Worm (Caenorhabditis elegans) whole organism, midembryonic: ENCODE data around the gene Y82E9BR.5.

ENCODE experiments used
- T22C8.4 ChIP-seq: fragments of 200-800 bp; sonication (Bioruptor generic); IDR thresholded peaks from 2 replicates; pipeline ENCODE4 v1.3.6; 2022; ENCODE audit warnings: missing genetic modification characterization, missing compliant biosample characterization
- cog-1 ChIP-seq: sonication (generic microtip); optimal IDR thresholded peaks from 2 replicates; lab custom pipeline; 2016; ENCODE audit warnings: missing genetic modification characterization, missing compliant biosample characterization
- flt-1 ChIP-seq: fragments of 200-800 bp; sonication (Bioruptor generic); IDR thresholded peaks from 2 replicates; pipeline ENCODE4 v1.3.6; 2022; ENCODE audit warnings: missing genetic modification characterization, missing compliant biosample characterization
- klf-2 ChIP-seq: fragments of 200-800 bp; sonication (Bioruptor generic); conservative IDR thresholded peaks from 2 replicates; pipeline ENCODE4 v1.3.6; 2022; ENCODE audit warnings: missing genetic modification reagents, missing genetic modification characterization, missing compliant biosample characterization
- med-1 ChIP-seq: sonication (generic microtip); optimal IDR thresholded peaks from 2 replicates; lab custom pipeline; 2017; ENCODE audit warnings: missing genetic modification characterization, mild to moderate bottlenecking, missing compliant biosample characterization, antibody characterized with exemption, missing genetic modification reagents; ENCODE audit not compliant: insufficient read depth
- ref-1 ChIP-seq: fragments of 200-800 bp; sonication (Bioruptor generic); conservative IDR thresholded peaks from 2 replicates; pipeline ENCODE4 v1.3.6; 2022; ENCODE audit warnings: missing genetic modification reagents, missing genetic modification characterization, missing compliant biosample characterization
- tab-1 ChIP-seq: fragments of 200-800 bp; sonication (Bioruptor generic); IDR thresholded peaks from 2 replicates; pipeline ENCODE4 v1.3.6; 2022; ENCODE audit warnings: missing genetic modification characterization, missing compliant biosample characterization
- ztf-23 ChIP-seq: fragments of 200-800 bp; sonication (Bioruptor generic); IDR thresholded peaks from 2 replicates; pipeline ENCODE4 v1.3.6; 2022; ENCODE audit warnings: missing genetic modification reagents, missing genetic modification characterization, missing compliant biosample characterization
- ztf-29 ChIP-seq: fragments of 200-800 bp; sonication (Bioruptor generic); IDR thresholded peaks from 2 replicates; pipeline ENCODE4 v1.3.6; 2022; ENCODE audit warnings: missing genetic modification reagents, missing genetic modification characterization, missing compliant biosample characterization

Gene Y82E9BR.5

ce11 chrIII:1409139-1409538 is 25.0 kb downstream of the Y82E9BR.5 start, which contains the start of gene Y82E9BR.22:
Gene Y82E9BR.22 (minus strand): TSS chrIII:1409239.
- TF ChIP-seq ztf-23 (GFP tag; lab: Robert Waterston, UW) (no peak), flt-1 (GFP tag; lab: Robert Waterston, UW) (no peak), T22C8.4 (GFP tag; lab: Robert Waterston, UW) (no peak), med-1 (GFP tag; lab: Kevin White, UChicago) (no peak), tab-1 (no peak), ztf-29 (GFP tag; lab: Robert Waterston, UW) (no peak), cog-1 (no peak), klf-2 (GFP tag; lab: Robert Waterston, UW) (no peak), ref-1 (GFP tag; lab: Robert Waterston, UW) (no peak)

ce11 chrIII:1413125-1413837 is 29.1 kb downstream of the Y82E9BR.5 start:
- no peak for TF ChIP-seq ref-1 (GFP tag; lab: Robert Waterston, UW)
- no peak for TF ChIP-seq med-1 (GFP tag; lab: Kevin White, UChicago)
- TF ChIP-seq flt-1 (GFP tag; lab: Robert Waterston, UW): no peak
- TF ChIP-seq tab-1: no peak
- TF ChIP-seq ztf-29 (GFP tag; lab: Robert Waterston, UW): no peak
- no peak for TF ChIP-seq cog-1
- TF ChIP-seq klf-2 (GFP tag; lab: Robert Waterston, UW): no peak
- no peak for TF ChIP-seq T22C8.4 (GFP tag; lab: Robert Waterston, UW)
- no peak for TF ChIP-seq ztf-23 (GFP tag; lab: Robert Waterston, UW)

ce11 chrIII:1413890-1414613 is 29.9 kb downstream of the Y82E9BR.5 start, which contains the start of gene Y82E9BR.14:
Gene Y82E9BR.14 (minus strand): TSS chrIII:1414116.
- TF ChIP-seq med-1 (GFP tag; lab: Kevin White, UChicago) (no peak), tab-1 (no peak), flt-1 (GFP tag; lab: Robert Waterston, UW) (no peak), ref-1 (GFP tag; lab: Robert Waterston, UW) (no peak), klf-2 (GFP tag; lab: Robert Waterston, UW) (no peak), ztf-29 (GFP tag; lab: Robert Waterston, UW) (no peak), T22C8.4 (GFP tag; lab: Robert Waterston, UW) (no peak), cog-1 (no peak)

- TF ChIP-seq ref-1 (GFP tag; lab: Robert Waterston, UW) (no peak), med-1 (GFP tag; lab: Kevin White, UChicago) (no peak), cog-1 (no peak), klf-2 (GFP tag; lab: Robert Waterston, UW) (no peak), ztf-23 (GFP tag; lab: Robert Waterston, UW) (no peak), ztf-29 (GFP tag; lab: Robert Waterston, UW) (no peak), T22C8.4 (GFP tag; lab: Robert Waterston, UW) (no peak), tab-1 (no peak), flt-1 (GFP tag; lab: Robert Waterston, UW) (no peak)
These were observed 32.4 kb downstream of the Y82E9BR.5 start for ce11 chrIII:1416571-1416970.

ce11 chrIII:1417090-1417489 is 32.9 kb downstream of the Y82E9BR.5 start, which contains the start of gene elc-1:
Gene elc-1 (minus strand): TSS chrIII:1417190.
- TF ChIP-seq cog-1 (no peak), klf-2 (GFP tag; lab: Robert Waterston, UW) (no peak), ztf-23 (GFP tag; lab: Robert Waterston, UW) (no peak), ref-1 (GFP tag; lab: Robert Waterston, UW) (no peak), flt-1 (GFP tag; lab: Robert Waterston, UW) (no peak), med-1 (GFP tag; lab: Kevin White, UChicago) (no peak), T22C8.4 (GFP tag; lab: Robert Waterston, UW) (no peak), ztf-29 (GFP tag; lab: Robert Waterston, UW) (no peak), tab-1 (no peak)

ce11 chrIII:1418709-1419108 is 34.5 kb downstream of the Y82E9BR.5 start:
- TF ChIP-seq cog-1 (peak; percentile 45), tab-1 (no peak), med-1 (GFP tag; lab: Kevin White, UChicago) (peak; percentile 21), ztf-23 (GFP tag; lab: Robert Waterston, UW) (0 out of 2 replicates have a peak, but pooled peaks have one; percentile 39), T22C8.4 (GFP tag; lab: Robert Waterston, UW) (peak; percentile 58), klf-2 (GFP tag; lab: Robert Waterston, UW) (no peak), ref-1 (GFP tag; lab: Robert Waterston, UW) (no peak), flt-1 (GFP tag; lab: Robert Waterston, UW) (peak; percentile 76; the same call in 1 of the 2 replicates), ztf-29 (GFP tag; lab: Robert Waterston, UW) (0 out of 2 replicates have a peak, but pooled peaks have one; percentile 18)

ce11 chrIII:1419146-1419636 is 35.0 kb downstream of the Y82E9BR.5 start, which contains the start of gene Y82E9BR.3:
Gene Y82E9BR.3 (plus strand): TSS chrIII:1419196.
- TF ChIP-seq flt-1 (GFP tag; lab: Robert Waterston, UW) (no peak), tab-1 (no peak), ztf-29 (GFP tag; lab: Robert Waterston, UW) (no peak), ref-1 (GFP tag; lab: Robert Waterston, UW) (no peak), med-1 (GFP tag; lab: Kevin White, UChicago) (no peak), ztf-23 (GFP tag; lab: Robert Waterston, UW) (no peak), cog-1 (no peak), T22C8.4 (GFP tag; lab: Robert Waterston, UW) (no peak), klf-2 (GFP tag; lab: Robert Waterston, UW) (no peak)

- TF ChIP-seq tab-1 (no peak), flt-1 (GFP tag; lab: Robert Waterston, UW) (0 out of 2 replicates have a peak, but pooled peaks have one; percentile 73)
These were observed 35.7 kb downstream of the Y82E9BR.5 start for ce11 chrIII:1419700-1420356.
